Fruit fly (Drosophila melanogaster) whole organism, pupa: ENCODE results near the gene aus.

Experiments
- CG10348 ChIP-seq: fragments of 200-800 bp; sonication (Bioruptor generic); IDR thresholded peaks from 2 replicates; pipeline ENCODE4 v1.3.6; 2022; ENCODE audit warnings: missing biosample characterization, missing genetic modification characterization
- CG12605 ChIP-seq: fragments of 200-800 bp; sonication (Bioruptor generic); IDR thresholded peaks from 2 replicates; pipeline ENCODE4 v1.3.6; 2022; ENCODE audit warnings: missing biosample characterization, missing genetic modification characterization
- CG13204 ChIP-seq: fragments of 200-800 bp; sonication (Bioruptor generic); optimal IDR thresholded peaks from 2 replicates; lab custom pipeline; 2018; ENCODE audit warnings: missing biosample characterization, mild to moderate bottlenecking, missing genetic modification characterization, moderate library complexity
- CG15710 ChIP-seq: fragments of 200-800 bp; sonication (Bioruptor generic); optimal IDR thresholded peaks from 2 replicates; lab custom pipeline; 2018; ENCODE audit warnings: missing biosample characterization, mild to moderate bottlenecking, missing genetic modification characterization, moderate library complexity
- CG17806 ChIP-seq: fragments of 200-800 bp; sonication (Bioruptor generic); optimal IDR thresholded peaks from 2 replicates; lab custom pipeline; 2018; ENCODE audit warnings: missing biosample characterization, mild to moderate bottlenecking, missing genetic modification characterization, moderate library complexity
- CG34367 ChIP-seq: fragments of 200-800 bp; sonication (Bioruptor generic); optimal IDR thresholded peaks from 2 replicates; lab custom pipeline; 2018; ENCODE audit warnings: missing biosample characterization, mild to moderate bottlenecking, missing genetic modification characterization
- CG9948 ChIP-seq: fragments of 200-800 bp; sonication (Bioruptor generic); optimal IDR thresholded peaks from 2 replicates; lab custom pipeline; 2018; ENCODE audit warnings: missing biosample characterization, mild to moderate bottlenecking, missing genetic modification characterization, moderate library complexity
- EcR ChIP-seq: fragments of 200-800 bp; sonication (Bioruptor generic); optimal IDR thresholded peaks from 3 replicates; lab custom pipeline; 2019; ENCODE audit warnings: missing biosample characterization, missing genetic modification characterization, mild to moderate bottlenecking, moderate library complexity, missing genetic modification reagents
- Pif1B ChIP-seq: fragments of 200-800 bp; sonication (Bioruptor generic); optimal IDR thresholded peaks from 3 replicates; lab custom pipeline; 2016; ENCODE audit warnings: missing biosample characterization, missing genetic modification characterization
- Snoo ChIP-seq: fragments of 200-800 bp; sonication (Bioruptor generic); optimal IDR thresholded peaks from 3 replicates; lab custom pipeline; 2017; ENCODE audit warnings: missing biosample characterization, mild to moderate bottlenecking, missing genetic modification characterization, inconsistent platforms
- gl ChIP-seq: fragments of 200-800 bp; sonication (Bioruptor generic); optimal IDR thresholded peaks from 2 replicates; lab custom pipeline; 2018; ENCODE audit warnings: missing biosample characterization, mild to moderate bottlenecking, missing genetic modification characterization
- rn ChIP-seq: fragments of 200-800 bp; sonication (Bioruptor generic); IDR thresholded peaks from 2 replicates; pipeline ENCODE4 v1.3.6; 2022; ENCODE audit warnings: missing biosample characterization, missing genetic modification characterization

DNA sequence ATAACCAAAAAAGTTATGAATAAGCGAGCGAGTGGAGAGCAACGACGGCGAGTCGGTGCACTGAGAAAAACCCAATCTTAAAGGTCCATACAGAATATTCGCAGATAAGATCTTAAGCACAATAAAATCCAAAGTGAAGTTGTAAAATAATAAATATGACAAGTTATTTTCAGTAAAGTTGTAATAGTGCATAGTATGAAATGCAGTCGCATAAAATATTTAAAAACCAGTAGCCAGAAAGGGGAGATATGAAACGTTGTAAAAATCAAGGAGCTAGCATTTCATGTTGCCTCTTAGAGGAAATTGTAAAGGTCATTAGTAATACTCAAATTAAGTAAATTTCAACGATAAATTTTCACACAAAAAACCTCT lies 1.6 kb downstream of the aus start:
- no peak for TF ChIP-seq CG10348 (GFP tag; lab: Robert Waterston, UW)
- TF ChIP-seq EcR: no peak
- TF ChIP-seq Pif1B: peak; percentile 2
- TF ChIP-seq CG15710: no peak
- TF ChIP-seq CG12605 (GFP tag; lab: Robert Waterston, UW): no peak
- no peak for TF ChIP-seq CG13204 (GFP tag; lab: Kevin White, UChicago)
- TF ChIP-seq gl (tag; lab: Kevin White, UChicago): no peak
- no peak for TF ChIP-seq CG34367 (tag; lab: Kevin White, UChicago)
- TF ChIP-seq rn (GFP tag; lab: Robert Waterston, UW): no peak
- no peak for TF ChIP-seq Snoo (tag; lab: Kevin White, UChicago)
- TF ChIP-seq CG9948: no peak
- TF ChIP-seq CG17806 (tag; lab: Kevin White, UChicago): no peak
